Fruit fly (Drosophila melanogaster) whole organism, embryonic: ENCODE data around the gene CG2993.

Experiments
- CG10366 ChIP-seq: fragments of 200-800 bp; sonication (Bioruptor generic); IDR thresholded peaks from 2 replicates; pipeline ENCODE4 v1.3.6; 2022; ENCODE audit warnings: missing biosample characterization, missing genetic modification characterization
- CG10462 ChIP-seq: fragments of 200-800 bp; sonication (Bioruptor generic); optimal IDR thresholded peaks from 2 replicates; lab custom pipeline; 2016; ENCODE audit warnings: missing biosample characterization, missing genetic modification characterization
- CG10959 ChIP-seq: fragments of 200-800 bp; sonication (Bioruptor generic); IDR thresholded peaks from 2 replicates; pipeline ENCODE4 v1.3.6; 2022; ENCODE audit warnings: missing biosample characterization, missing genetic modification characterization
- CG11085 ChIP-seq: fragments of 200-800 bp; sonication (Bioruptor generic); IDR thresholded peaks from 2 replicates; pipeline ENCODE4 v1.3.6; 2022; ENCODE audit warnings: missing biosample characterization, missing genetic modification characterization
- CG11695 ChIP-seq: fragments of 200-800 bp; sonication (Bioruptor generic); IDR thresholded peaks from 3 replicates; pipeline ENCODE4 v1.3.6; 2022; ENCODE audit warnings: missing biosample characterization, missing genetic modification characterization
- CG12155 ChIP-seq: fragments of 200-800 bp; sonication (Bioruptor generic); optimal IDR thresholded peaks from 3 replicates; lab custom pipeline; 2016; ENCODE audit warnings: missing biosample characterization, missing genetic modification characterization
- CG12744 ChIP-seq: fragments of 200-800 bp; sonication (Bioruptor generic); optimal IDR thresholded peaks from 2 replicates; lab custom pipeline; 2016; ENCODE audit warnings: missing biosample characterization, missing genetic modification characterization
- CG13624 ChIP-seq: fragments of 200-800 bp; sonication (Bioruptor generic); optimal IDR thresholded peaks from 2 replicates; lab custom pipeline; 2016; ENCODE audit warnings: missing biosample characterization, missing genetic modification characterization
- CG13775 ChIP-seq: fragments of 200-800 bp; sonication (Bioruptor generic); optimal IDR thresholded peaks from 3 replicates; lab custom pipeline; 2017; ENCODE audit warnings: missing biosample characterization, mild to moderate bottlenecking, missing genetic modification characterization
- CG1647 ChIP-seq: fragments of 200-800 bp; sonication (Bioruptor generic); optimal IDR thresholded peaks from 3 replicates; lab custom pipeline; 2016; ENCODE audit warnings: missing biosample characterization, missing genetic modification characterization
- CG17359 ChIP-seq: fragments of 200-800 bp; sonication (Bioruptor generic); optimal IDR thresholded peaks from 3 replicates; lab custom pipeline; 2018; ENCODE audit warnings: missing biosample characterization, mild to moderate bottlenecking, missing genetic modification characterization, moderate library complexity
- CG17361 ChIP-seq: fragments of 200-800 bp; sonication (Bioruptor generic); IDR thresholded peaks from 3 replicates; pipeline ENCODE4 v1.3.6; 2022; ENCODE audit warnings: missing biosample characterization, missing genetic modification characterization
- CG3281 ChIP-seq: fragments of 200-800 bp; sonication (Bioruptor generic); optimal IDR thresholded peaks from 3 replicates; lab custom pipeline; 2017; ENCODE audit warnings: missing biosample characterization, mild to moderate bottlenecking, missing genetic modification characterization
- CG3726 ChIP-seq: fragments of 200-800 bp; sonication (Bioruptor generic); IDR thresholded peaks from 3 replicates; pipeline ENCODE4, ENCODE4 v1.3.6; 2022; ENCODE audit warnings: missing biosample characterization, missing genetic modification characterization
- CG6175 ChIP-seq: fragments of 200-800 bp; sonication (Bioruptor generic); IDR thresholded peaks from 3 replicates; pipeline ENCODE4 v1.3.6; 2022; ENCODE audit warnings: missing biosample characterization, missing genetic modification characterization
- CG6272 ChIP-seq: fragments of 200-800 bp; sonication (Bioruptor generic); IDR thresholded peaks from 2 replicates; pipeline ENCODE4 v1.3.6; 2022; ENCODE audit warnings: missing biosample characterization, missing genetic modification characterization
- CG6683 ChIP-seq: fragments of 200-800 bp; sonication (Bioruptor generic); optimal IDR thresholded peaks from 2 replicates; lab custom pipeline; 2017; ENCODE audit warnings: missing biosample characterization, mild to moderate bottlenecking, missing genetic modification characterization, missing genetic modification reagents
- CG6689 ChIP-seq: fragments of 200-800 bp; sonication (Bioruptor generic); IDR thresholded peaks from 2 replicates; pipeline ENCODE4 v1.3.6; 2022; ENCODE audit warnings: missing biosample characterization, missing genetic modification characterization
- CG9609 ChIP-seq: fragments of 200-800 bp; sonication (Bioruptor generic); optimal IDR thresholded peaks from 3 replicates; lab custom pipeline; 2016; ENCODE audit warnings: missing biosample characterization, missing genetic modification characterization
- Dfd ChIP-seq, 2 experiments: fragments of >200 bp; optimal IDR thresholded peaks; 2 replicates each; lab custom pipeline; 2017; ENCODE audit warnings: missing biosample characterization in 2 of 2, missing genetic modification characterization in 2 of 2
- Dip3 ChIP-seq: fragments of 200-800 bp; sonication (Bioruptor generic); optimal IDR thresholded peaks from 3 replicates; lab custom pipeline; 2016; ENCODE audit warnings: missing biosample characterization, missing genetic modification characterization
- Drgx ChIP-seq: fragments of 200-800 bp; sonication (Bioruptor generic); IDR thresholded peaks from 2 replicates; pipeline ENCODE4 v1.3.6; 2022; ENCODE audit warnings: missing biosample characterization, missing genetic modification characterization
- E2f2 ChIP-seq: fragments of 200-800 bp; sonication (Bioruptor generic); IDR thresholded peaks from 2 replicates; pipeline ENCODE4 v1.3.6; 2022; ENCODE audit warnings: missing biosample characterization, missing genetic modification characterization
- H15 ChIP-seq: fragments of 200-800 bp; sonication (Bioruptor generic); IDR thresholded peaks from 3 replicates; pipeline ENCODE4 v1.3.6; 2022; ENCODE audit warnings: missing biosample characterization, missing genetic modification characterization
- H2.0 ChIP-seq: fragments of 200-800 bp; sonication (Bioruptor generic); IDR thresholded peaks from 2 replicates; pipeline ENCODE4 v1.3.6; 2022; ENCODE audit warnings: missing biosample characterization, missing genetic modification characterization
- Hsf ChIP-seq: fragments of 200-800 bp; sonication (Bioruptor generic); optimal IDR thresholded peaks from 3 replicates; lab custom pipeline; 2016; ENCODE audit warnings: missing biosample characterization, missing genetic modification characterization
- MBD-R2 ChIP-seq: fragments of 200-800 bp; sonication (Bioruptor generic); IDR thresholded peaks from 2 replicates; pipeline ENCODE4 v1.3.6; 2022; ENCODE audit warnings: missing biosample characterization, missing genetic modification characterization
- Nf-YA ChIP-seq: fragments of 200-800 bp; sonication (Bioruptor generic); IDR thresholded peaks from 2 replicates; pipeline ENCODE4 v1.3.6; 2022; ENCODE audit warnings: missing biosample characterization, missing genetic modification characterization
- Nf-YB ChIP-seq: fragments of 200-800 bp; sonication (Bioruptor generic); optimal IDR thresholded peaks from 3 replicates; lab custom pipeline; 2019; ENCODE audit warnings: missing biosample characterization, mild to moderate bottlenecking, missing genetic modification characterization, moderate library complexity
- NfI ChIP-seq: fragments of 200-800 bp; sonication (Bioruptor generic); optimal IDR thresholded peaks from 3 replicates; lab custom pipeline; 2018; ENCODE audit warnings: missing biosample characterization, mild to moderate bottlenecking, missing genetic modification characterization, moderate library complexity
- Trl ChIP-seq, 3 experiments: fragments of >200 bp in 2 of 3; fragments of 200-800 bp in 1 of 3; sonication (Bioruptor generic) in 1 of 3; optimal IDR thresholded peaks; 2 replicates in 1 of 3; 3 replicates in 2 of 3; lab custom pipeline; 2016 to 2017; ENCODE audit warnings: missing biosample characterization in 1 of 3, missing genetic modification characterization in 1 of 3
- al ChIP-seq: fragments of 200-800 bp; sonication (Bioruptor generic); IDR thresholded peaks from 2 replicates; pipeline ENCODE4 v1.3.6; 2022; ENCODE audit warnings: missing biosample characterization, missing genetic modification characterization
- ap ChIP-seq: fragments of 200-800 bp; sonication (Bioruptor generic); IDR thresholded peaks from 2 replicates; pipeline ENCODE4 v1.3.6; 2022; ENCODE audit warnings: missing biosample characterization, missing genetic modification characterization
- ase ChIP-seq: fragments of 200-800 bp; sonication (Bioruptor generic); IDR thresholded peaks from 3 replicates; pipeline ENCODE4 v1.3.6; 2022; ENCODE audit warnings: missing biosample characterization, missing genetic modification characterization
- ci ChIP-seq: fragments of 200-800 bp; sonication (Bioruptor generic); IDR thresholded peaks from 3 replicates; pipeline ENCODE4 v1.3.6; 2022; ENCODE audit warnings: missing biosample characterization, missing genetic modification characterization
- corto ChIP-seq: fragments of 200-800 bp; sonication (Bioruptor generic); optimal IDR thresholded peaks from 2 replicates; lab custom pipeline; 2016; ENCODE audit warnings: missing biosample characterization, mild to moderate bottlenecking, missing genetic modification characterization, moderate library complexity
- dati ChIP-seq: fragments of 200-800 bp; sonication (Bioruptor generic); IDR thresholded peaks from 2 replicates; pipeline ENCODE4 v1.3.6; 2022; ENCODE audit warnings: missing biosample characterization, missing genetic modification characterization
- dmrt99B ChIP-seq: fragments of 200-800 bp; sonication (Bioruptor generic); optimal IDR thresholded peaks from 2 replicates; lab custom pipeline; 2018; ENCODE audit warnings: missing biosample characterization, mild to moderate bottlenecking, missing genetic modification characterization, moderate library complexity
- esg ChIP-seq: fragments of 200-800 bp; sonication (Bioruptor generic); conservative IDR thresholded peaks from 2 replicates; pipeline ENCODE4 v1.3.6; 2022; ENCODE audit warnings: missing biosample characterization, missing genetic modification characterization
- exex ChIP-seq: fragments of 200-800 bp; sonication (Bioruptor generic); optimal IDR thresholded peaks from 4 replicates; lab custom pipeline; 2018; ENCODE audit warnings: missing biosample characterization, mild to moderate bottlenecking, missing genetic modification characterization, moderate library complexity
- gce ChIP-seq: fragments of 200-800 bp; sonication (Bioruptor generic); IDR thresholded peaks from 3 replicates; pipeline ENCODE4 v1.3.6; 2022; ENCODE audit warnings: missing biosample characterization, missing genetic modification characterization
- gem ChIP-seq: fragments of 200-800 bp; sonication (Bioruptor generic); optimal IDR thresholded peaks from 2 replicates; lab custom pipeline; 2019; ENCODE audit warnings: missing biosample characterization, mild to moderate bottlenecking, missing genetic modification characterization, moderate library complexity
- grn ChIP-seq: fragments of 200-800 bp; sonication (Bioruptor generic); optimal IDR thresholded peaks from 3 replicates; lab custom pipeline; 2017; ENCODE audit warnings: missing biosample characterization, missing genetic modification characterization
- lbe ChIP-seq: fragments of 200-800 bp; sonication (Bioruptor generic); optimal IDR thresholded peaks from 2 replicates; lab custom pipeline; 2016; ENCODE audit warnings: missing biosample characterization, mild to moderate bottlenecking, missing genetic modification characterization
- slbo ChIP-seq: fragments of 200-800 bp; sonication (Bioruptor generic); IDR thresholded peaks from 2 replicates; pipeline ENCODE4 v1.3.6; 2022; ENCODE audit warnings: missing biosample characterization, missing genetic modification characterization
- vvl ChIP-seq: fragments of 200-800 bp; sonication (Bioruptor generic); IDR thresholded peaks from 2 replicates; pipeline ENCODE4 v1.3.6; 2022; ENCODE audit warnings: missing biosample characterization, missing genetic modification characterization
- wor ChIP-seq: fragments of 200-800 bp; sonication (Bioruptor generic); IDR thresholded peaks from 2 replicates; pipeline ENCODE4 v1.3.6; 2022; ENCODE audit warnings: missing biosample characterization, missing genetic modification characterization
- z ChIP-seq: fragments of 200-800 bp; sonication (Bioruptor generic); IDR thresholded peaks from 3 replicates; pipeline ENCODE4 v1.3.6; 2022; ENCODE audit warnings: missing biosample characterization, missing genetic modification characterization

Gene CG2993

DNA sequence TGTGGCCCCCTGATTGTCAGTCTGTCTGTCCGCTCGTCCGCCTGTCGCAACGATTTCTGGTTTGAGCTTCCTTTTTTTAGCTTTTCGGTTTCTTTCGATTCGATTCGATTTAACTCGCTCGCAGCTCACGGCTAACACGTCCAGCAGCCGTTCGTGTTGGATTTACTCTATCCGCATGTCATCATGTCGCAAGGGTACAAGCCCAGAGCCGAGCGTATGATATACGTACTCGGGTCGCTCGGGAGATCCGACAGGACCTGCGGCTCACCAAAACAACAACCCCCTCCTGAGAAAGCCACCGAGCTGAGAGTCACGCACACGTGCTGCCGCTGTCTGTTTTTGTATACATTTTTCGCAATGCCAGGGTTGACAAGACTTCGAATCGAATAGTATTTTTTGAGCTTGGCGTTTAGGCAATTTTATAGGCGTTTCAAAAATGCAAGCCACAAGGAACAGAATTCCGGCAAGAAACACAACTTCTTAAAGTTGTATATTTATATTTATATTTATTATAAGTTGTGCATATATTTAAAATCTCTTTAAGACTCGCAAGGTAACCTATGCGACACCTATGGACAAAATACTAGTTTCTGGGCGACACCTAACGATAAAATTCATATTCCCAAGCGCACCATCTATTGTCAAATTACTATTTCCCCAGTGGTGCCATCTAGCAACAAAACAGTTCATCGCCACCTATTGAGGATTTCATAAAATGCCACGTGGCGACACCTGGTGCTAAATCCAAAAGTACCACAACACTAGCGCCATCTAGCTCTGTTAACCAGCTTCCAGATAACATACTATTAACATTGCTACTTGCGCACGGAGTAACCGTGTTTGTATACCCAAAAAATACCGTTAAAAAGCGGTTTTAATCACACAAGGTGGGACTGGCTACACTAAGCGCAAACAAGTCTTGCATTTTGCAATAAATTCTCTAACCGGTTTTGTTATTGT is at the start of gene CG2993, which contains the start of gene sgll (continued):
- TF ChIP-seq CG9609 = peak; percentile 93
- TF ChIP-seq corto = no peak
- TF ChIP-seq CG6272 (GFP tag; lab: Robert Waterston, UW) = peak; percentile 87
- peak; percentile 88 for TF ChIP-seq CG12155 (GFP tag; lab: Kevin White, UChicago)
- peak; percentile 93 for TF ChIP-seq ase
- no peak for TF ChIP-seq Nf-YB (GFP tag; lab: Kevin White, UChicago)

DNA sequence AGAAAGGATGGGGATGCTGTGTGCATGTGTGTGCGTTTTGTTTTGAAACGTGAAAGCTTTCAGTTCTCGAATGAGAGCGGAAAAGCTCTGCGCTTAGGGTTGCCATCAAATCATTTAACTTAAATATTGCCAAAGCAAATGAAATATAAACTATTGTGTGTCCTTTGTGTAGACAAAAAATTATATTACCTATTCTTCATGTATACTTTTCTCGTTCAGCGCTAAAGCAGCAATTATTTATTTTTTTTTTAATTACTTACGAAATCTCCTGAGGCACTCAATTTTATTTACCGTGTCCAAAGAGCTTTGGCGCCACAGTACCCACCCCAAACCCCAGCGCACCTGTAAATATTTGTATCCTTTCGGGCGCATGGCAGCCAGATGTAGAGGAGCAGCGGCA is 11.7 kb upstream of the CG2993 start:
- TF ChIP-seq CG3726 = 0 out of 3 replicates have a peak, but pooled peaks have one; percentile 13
- no peak for TF ChIP-seq lbe (GFP tag; lab: Kevin White, UChicago)
- no peak for TF ChIP-seq exex (tag; lab: Kevin White, UChicago)
- TF ChIP-seq ap = no peak
- TF ChIP-seq CG6689 (GFP tag; lab: Robert Waterston, UW) = peak; percentile 49
- TF ChIP-seq CG12744 (GFP tag; lab: Kevin White, UChicago) = peak; percentile 18
- 0 out of 2 replicates have a peak, but pooled peaks have one; percentile 18 for TF ChIP-seq dati (GFP tag; lab: Robert Waterston, UW)
- 0 out of 3 replicates have a peak, but pooled peaks have one; percentile 12 for TF ChIP-seq CG6175
- TF ChIP-seq vvl (GFP tag; lab: Robert Waterston, UW) = peak; percentile 42; the same call in 1 of the 2 replicates
- no peak for TF ChIP-seq CG11085
- TF ChIP-seq Dfd (GFP tag; optimal IDR thresholded peaks at IDR 0.05; lab: Kevin White, UChicago) = no peak
- no peak for TF ChIP-seq CG10959
- peak; percentile 22; the same call in 1 of the 2 replicates for TF ChIP-seq CG10366 (GFP tag; lab: Robert Waterston, UW)
- peak; percentile 37 for TF ChIP-seq dmrt99B (tag; lab: Kevin White, UChicago)
- TF ChIP-seq gem (tag; lab: Kevin White, UChicago) = peak; percentile 54
- peak; percentile 21 for TF ChIP-seq NfI
- TF ChIP-seq CG1647 = no peak
- peak; percentile 6 for TF ChIP-seq Dip3
- TF ChIP-seq al (GFP tag; lab: Robert Waterston, UW) = peak; percentile 51; the same call in 1 of the 2 replicates
- peak; percentile 14 for TF ChIP-seq CG6683 (GFP tag; lab: Kevin White, UChicago)
- peak; percentile 42 for TF ChIP-seq Hsf
- TF ChIP-seq H2.0 (GFP tag; lab: Robert Waterston, UW) = peak; percentile 50; the same call in 1 of the 2 replicates
- peak; percentile 32 for TF ChIP-seq CG13775
- no peak for TF ChIP-seq CG10462 (GFP tag; lab: Kevin White, UChicago)
- no peak for TF ChIP-seq wor (GFP tag; lab: Robert Waterston, UW)
- no peak for TF ChIP-seq Nf-YA (GFP tag; lab: Robert Waterston, UW)
- TF ChIP-seq CG3281 (GFP tag; lab: Kevin White, UChicago) = peak; percentile 46
- no peak for TF ChIP-seq H15
- TF ChIP-seq E2f2 (GFP tag; lab: Robert Waterston, UW) = peak; percentile 30; the same call in 1 of the 2 replicates
- peak; percentile 35; the same call in 1 of the 2 replicates for TF ChIP-seq esg (GFP tag; lab: Robert Waterston, UW)
- no peak for TF ChIP-seq gce (GFP tag; lab: Robert Waterston, UW)
- TF ChIP-seq z (GFP tag; lab: Robert Waterston, UW) = no peak
- no peak for TF ChIP-seq CG17361 (GFP tag; lab: Robert Waterston, UW)
- 0 out of 2 replicates have a peak, but pooled peaks have one; percentile 27 for TF ChIP-seq MBD-R2 (GFP tag; lab: Robert Waterston, UW)
- no peak for TF ChIP-seq grn (GFP tag; lab: Kevin White, UChicago)
- peak; percentile 63 for TF ChIP-seq slbo
- TF ChIP-seq CG13624 (GFP tag; lab: Kevin White, UChicago) = peak; percentile 40
- peak; percentile 36 for TF ChIP-seq CG17359 (tag; lab: Kevin White, UChicago)
- TF ChIP-seq CG11695 (GFP tag; lab: Robert Waterston, UW) = 0 out of 3 replicates have a peak, but pooled peaks have one; percentile 28
- peak in 1 of 2 experiments; percentile 7 for TF ChIP-seq Trl (optimal IDR thresholded peaks at IDR 0.05; lab: Kevin White, UChicago)
- TF ChIP-seq Trl (GFP tag; optimal IDR thresholded peaks at IDR 0.05; lab: Kevin White, UChicago) = peak; percentile 16
- TF ChIP-seq Drgx = peak; percentile 32; the same call in 1 of the 2 replicates
- TF ChIP-seq ci (GFP tag; lab: Robert Waterston, UW) = no peak; the same call in 2 of the 3 replicates
